Fruit fly (Drosophila melanogaster) whole organism, embryonic: ENCODE results near the gene CG4291.

Experiments
- Asciz ChIP-seq: fragments of 200-800 bp; sonication (Bioruptor generic); optimal IDR thresholded peaks from 2 replicates; lab custom pipeline; 2017; ENCODE audit warnings: missing biosample characterization, mild to moderate bottlenecking, missing genetic modification characterization, missing genetic modification reagents
- Bdp1 ChIP-seq: fragments of 200-800 bp; sonication (Bioruptor generic); optimal IDR thresholded peaks from 3 replicates; lab custom pipeline; 2016; ENCODE audit warnings: missing biosample characterization, missing genetic modification characterization
- CG10147 ChIP-seq: fragments of 200-800 bp; sonication (Bioruptor generic); optimal IDR thresholded peaks from 2 replicates; lab custom pipeline; 2019; ENCODE audit warnings: missing biosample characterization, mild to moderate bottlenecking, missing genetic modification characterization, moderate library complexity
- CG10462 ChIP-seq: fragments of 200-800 bp; sonication (Bioruptor generic); optimal IDR thresholded peaks from 2 replicates; lab custom pipeline; 2016; ENCODE audit warnings: missing biosample characterization, missing genetic modification characterization
- CG13775 ChIP-seq: fragments of 200-800 bp; sonication (Bioruptor generic); optimal IDR thresholded peaks from 3 replicates; lab custom pipeline; 2017; ENCODE audit warnings: missing biosample characterization, mild to moderate bottlenecking, missing genetic modification characterization
- CG14710 ChIP-seq: fragments of 200-800 bp; sonication (Bioruptor generic); optimal IDR thresholded peaks from 3 replicates; lab custom pipeline; 2019; ENCODE audit warnings: missing biosample characterization, mild to moderate bottlenecking, missing genetic modification characterization, moderate library complexity
- CG14860 ChIP-seq: fragments of 200-800 bp; sonication (Bioruptor generic); IDR thresholded peaks from 3 replicates; pipeline ENCODE4 v1.3.6; 2022; ENCODE audit warnings: missing biosample characterization, missing genetic modification characterization; ENCODE audit not compliant: partially characterized antibody
- CG1529 ChIP-seq: fragments of 200-800 bp; sonication (Bioruptor generic); optimal IDR thresholded peaks from 3 replicates; lab custom pipeline; 2018; ENCODE audit warnings: missing biosample characterization, missing genetic modification characterization
- CG17612 ChIP-seq: fragments of 200-800 bp; sonication (Bioruptor generic); IDR thresholded peaks from 2 replicates; pipeline ENCODE4 v1.3.6; 2022; ENCODE audit warnings: missing biosample characterization, missing genetic modification characterization
- CG17829 ChIP-seq: fragments of 200-800 bp; optimal IDR thresholded peaks from 2 replicates; lab custom pipeline; 2019; ENCODE audit warnings: missing biosample characterization, mild to moderate bottlenecking, missing genetic modification characterization, moderate library complexity
- CG17912 ChIP-seq: fragments of 200-800 bp; sonication (Bioruptor generic); optimal IDR thresholded peaks from 2 replicates; lab custom pipeline; 2018; ENCODE audit warnings: missing biosample characterization, mild to moderate bottlenecking, missing genetic modification characterization
- CG2889 ChIP-seq: fragments of 200-800 bp; sonication (Bioruptor generic); IDR thresholded peaks from 3 replicates; pipeline ENCODE4 v1.3.6; 2022; ENCODE audit warnings: missing biosample characterization, missing genetic modification characterization
- CG32532 ChIP-seq: fragments of 200-800 bp; sonication (Bioruptor generic); IDR thresholded peaks from 2 replicates; pipeline ENCODE4 v1.3.6; 2022; ENCODE audit warnings: missing biosample characterization, missing genetic modification characterization
- CG3281 ChIP-seq: fragments of 200-800 bp; sonication (Bioruptor generic); optimal IDR thresholded peaks from 3 replicates; lab custom pipeline; 2017; ENCODE audit warnings: missing biosample characterization, mild to moderate bottlenecking, missing genetic modification characterization
- CG3726 ChIP-seq: fragments of 200-800 bp; sonication (Bioruptor generic); IDR thresholded peaks from 3 replicates; pipeline ENCODE4, ENCODE4 v1.3.6; 2022; ENCODE audit warnings: missing biosample characterization, missing genetic modification characterization
- CG42726 ChIP-seq: fragments of 200-800 bp; sonication (Bioruptor generic); IDR thresholded peaks from 2 replicates; pipeline ENCODE4 v1.3.6; 2022; ENCODE audit warnings: missing biosample characterization, missing genetic modification characterization; ENCODE audit not compliant: partially characterized antibody
- CG4328 ChIP-seq: fragments of 200-800 bp; sonication (Bioruptor generic); optimal IDR thresholded peaks from 3 replicates; lab custom pipeline; 2017; ENCODE audit warnings: missing biosample characterization, missing genetic modification reagents, missing genetic modification characterization
- CG5180 ChIP-seq: fragments of 200-800 bp; sonication (Bioruptor generic); optimal IDR thresholded peaks from 3 replicates; lab custom pipeline; 2017; ENCODE audit warnings: missing biosample characterization, missing genetic modification characterization, mild to moderate bottlenecking, moderate library complexity, missing genetic modification reagents
- CG6683 ChIP-seq: fragments of 200-800 bp; sonication (Bioruptor generic); optimal IDR thresholded peaks from 2 replicates; lab custom pipeline; 2017; ENCODE audit warnings: missing biosample characterization, mild to moderate bottlenecking, missing genetic modification characterization, missing genetic modification reagents
- CG7372 ChIP-seq: fragments of 200-800 bp; sonication (Bioruptor generic); IDR thresholded peaks from 2 replicates; pipeline ENCODE4 v1.3.6; 2022; ENCODE audit warnings: missing biosample characterization, missing genetic modification characterization
- CG8281 ChIP-seq: fragments of 200-800 bp; sonication (Bioruptor generic); optimal IDR thresholded peaks from 2 replicates; lab custom pipeline; 2018; ENCODE audit warnings: missing biosample characterization, mild to moderate bottlenecking, missing genetic modification characterization, moderate library complexity
- CG8765 ChIP-seq: fragments of 200-800 bp; sonication (Bioruptor generic); IDR thresholded peaks from 2 replicates; pipeline ENCODE4 v1.3.6; 2022; ENCODE audit warnings: missing biosample characterization, missing genetic modification characterization
- Dek ChIP-seq: fragments of 200-800 bp; sonication (Bioruptor generic); optimal IDR thresholded peaks from 3 replicates; lab custom pipeline; 2019; ENCODE audit warnings: missing biosample characterization, mild to moderate bottlenecking, missing genetic modification characterization, moderate library complexity
- Dip3 ChIP-seq: fragments of 200-800 bp; sonication (Bioruptor generic); optimal IDR thresholded peaks from 3 replicates; lab custom pipeline; 2016; ENCODE audit warnings: missing biosample characterization, missing genetic modification characterization
- GATAe ChIP-seq: fragments of 200-800 bp; sonication (Bioruptor generic); conservative IDR thresholded peaks from 2 replicates; pipeline ENCODE4 v1.3.6; 2022; ENCODE audit warnings: missing biosample characterization, missing genetic modification characterization
- HLHmδ ChIP-seq: fragments of 200-800 bp; sonication (Bioruptor generic); optimal IDR thresholded peaks from 2 replicates; lab custom pipeline; 2018; ENCODE audit warnings: missing biosample characterization, mild to moderate bottlenecking, missing genetic modification characterization, moderate library complexity
- Hr78 ChIP-seq, 2 experiments: fragments of 200-800 bp in 1 of 2; fragments of >200 bp in 1 of 2; sonication (Bioruptor generic) in 1 of 2; optimal IDR thresholded peaks; 2 replicates each; lab custom pipeline; 2017 to 2019; ENCODE audit warnings: missing biosample characterization in 2 of 2, missing genetic modification characterization in 2 of 2, mild to moderate bottlenecking in 1 of 2, moderate library complexity in 1 of 2
- Lpt ChIP-seq: fragments of >200 bp; optimal IDR thresholded peaks from 2 replicates; lab custom pipeline; 2018; ENCODE audit warnings: missing biosample characterization, missing genetic modification characterization
- Myb ChIP-seq: fragments of 200-800 bp; sonication (Bioruptor generic); optimal IDR thresholded peaks from 2 replicates; lab custom pipeline; 2016; ENCODE audit warnings: missing biosample characterization, missing genetic modification characterization
- Nf-YC ChIP-seq: fragments of 200-800 bp; optimal IDR thresholded peaks from 3 replicates; lab custom pipeline; 2019; ENCODE audit warnings: missing biosample characterization, mild to moderate bottlenecking, missing genetic modification characterization, moderate library complexity
- NfI ChIP-seq: fragments of 200-800 bp; sonication (Bioruptor generic); optimal IDR thresholded peaks from 3 replicates; lab custom pipeline; 2018; ENCODE audit warnings: missing biosample characterization, mild to moderate bottlenecking, missing genetic modification characterization, moderate library complexity
- Oaz ChIP-seq: fragments of 200-800 bp; sonication (Bioruptor generic); IDR thresholded peaks from 2 replicates; pipeline ENCODE4 v1.3.6; 2022; ENCODE audit warnings: missing biosample characterization, missing genetic modification characterization
- ab ChIP-seq: fragments of 200-800 bp; sonication (Bioruptor generic); optimal IDR thresholded peaks from 2 replicates; lab custom pipeline; 2016; ENCODE audit warnings: missing biosample characterization, missing genetic modification characterization
- dan ChIP-seq: fragments of 200-800 bp; sonication (Bioruptor generic); IDR thresholded peaks from 2 replicates; pipeline ENCODE4 v1.3.6; 2022; ENCODE audit warnings: missing biosample characterization, missing genetic modification characterization
- dati ChIP-seq: fragments of 200-800 bp; sonication (Bioruptor generic); IDR thresholded peaks from 2 replicates; pipeline ENCODE4 v1.3.6; 2022; ENCODE audit warnings: missing biosample characterization, missing genetic modification characterization
- ewg ChIP-seq: fragments of 200-800 bp; sonication (Bioruptor generic); optimal IDR thresholded peaks from 3 replicates; lab custom pipeline; 2017; ENCODE audit warnings: mild to moderate bottlenecking, missing biosample characterization, missing genetic modification reagents, missing genetic modification characterization
- fd64A ChIP-seq: fragments of 200-800 bp; sonication (Bioruptor generic); optimal IDR thresholded peaks from 3 replicates; lab custom pipeline; 2018; ENCODE audit warnings: missing biosample characterization, mild to moderate bottlenecking, missing genetic modification characterization
- grn ChIP-seq: fragments of 200-800 bp; sonication (Bioruptor generic); optimal IDR thresholded peaks from 3 replicates; lab custom pipeline; 2017; ENCODE audit warnings: missing biosample characterization, missing genetic modification characterization
- gro ChIP-seq: fragments of 200-800 bp; sonication (Bioruptor generic); optimal IDR thresholded peaks from 2 replicates; lab custom pipeline; 2016; ENCODE audit warnings: missing biosample characterization, missing genetic modification characterization
- jing ChIP-seq: fragments of 200-800 bp; sonication (Bioruptor generic); optimal IDR thresholded peaks from 2 replicates; lab custom pipeline; 2018; ENCODE audit warnings: missing biosample characterization, mild to moderate bottlenecking, missing genetic modification characterization
- kah ChIP-seq: fragments of 200-800 bp; sonication (Bioruptor generic); optimal IDR thresholded peaks from 2 replicates; lab custom pipeline; 2018; ENCODE audit warnings: missing biosample characterization, mild to moderate bottlenecking, missing genetic modification characterization
- ken ChIP-seq: fragments of 200-800 bp; sonication (Bioruptor generic); IDR thresholded peaks from 3 replicates; pipeline ENCODE4 v1.3.6; 2022; ENCODE audit warnings: missing biosample characterization, missing genetic modification characterization
- pan ChIP-seq, 4 experiments: fragments of >200 bp in 3 of 4; fragments of 200-800 bp in 1 of 4; sonication (Bioruptor generic) in 1 of 4; optimal IDR thresholded peaks in 3 of 4; IDR thresholded peaks in 1 of 4; 2 replicates each; pipeline versions ENCODE4 v1.3.6 to Lab custom; 2017 to 2022; ENCODE audit warnings: missing biosample characterization in 2 of 4, missing genetic modification characterization in 2 of 4, mixed read lengths in 1 of 4
- sc ChIP-seq, 3 experiments: fragments of >200 bp in 2 of 3; fragments of 200-800 bp in 1 of 3; sonication (Bioruptor generic) in 1 of 3; optimal IDR thresholded peaks; 2 replicates in 2 of 3; 3 replicates in 1 of 3; lab custom pipeline; 2017; ENCODE audit warnings: mild to moderate bottlenecking in 1 of 3, missing biosample characterization in 1 of 3, missing genetic modification characterization in 1 of 3, missing genetic modification reagents in 1 of 3
- sr ChIP-seq: fragments of 200-800 bp; sonication (Bioruptor generic); IDR thresholded peaks from 3 replicates; pipeline ENCODE4 v1.3.6; 2022; ENCODE audit warnings: missing biosample characterization, missing genetic modification characterization
- stwl ChIP-seq: fragments of 200-800 bp; sonication (Bioruptor generic); optimal IDR thresholded peaks from 3 replicates; lab custom pipeline; 2018; ENCODE audit warnings: missing biosample characterization, mild to moderate bottlenecking, missing genetic modification characterization, moderate library complexity
- tap ChIP-seq: fragments of 200-800 bp; optimal IDR thresholded peaks from 3 replicates; lab custom pipeline; 2019; ENCODE audit warnings: missing biosample characterization, mild to moderate bottlenecking, missing genetic modification characterization, moderate library complexity
- usp ChIP-seq: fragments of >200 bp; optimal IDR thresholded peaks from 2 replicates; lab custom pipeline; 2017; ENCODE audit warnings: missing biosample characterization, missing genetic modification characterization
- wdn ChIP-seq: fragments of 200-800 bp; sonication (Bioruptor generic); IDR thresholded peaks from 2 replicates; pipeline ENCODE4 v1.3.6; 2022; ENCODE audit warnings: missing biosample characterization, missing genetic modification characterization
- wor ChIP-seq: fragments of 200-800 bp; sonication (Bioruptor generic); IDR thresholded peaks from 2 replicates; pipeline ENCODE4 v1.3.6; 2022; ENCODE audit warnings: missing biosample characterization, missing genetic modification characterization
- z ChIP-seq: fragments of 200-800 bp; sonication (Bioruptor generic); IDR thresholded peaks from 3 replicates; pipeline ENCODE4 v1.3.6; 2022; ENCODE audit warnings: missing biosample characterization, missing genetic modification characterization

Gene CG4291

DNA sequence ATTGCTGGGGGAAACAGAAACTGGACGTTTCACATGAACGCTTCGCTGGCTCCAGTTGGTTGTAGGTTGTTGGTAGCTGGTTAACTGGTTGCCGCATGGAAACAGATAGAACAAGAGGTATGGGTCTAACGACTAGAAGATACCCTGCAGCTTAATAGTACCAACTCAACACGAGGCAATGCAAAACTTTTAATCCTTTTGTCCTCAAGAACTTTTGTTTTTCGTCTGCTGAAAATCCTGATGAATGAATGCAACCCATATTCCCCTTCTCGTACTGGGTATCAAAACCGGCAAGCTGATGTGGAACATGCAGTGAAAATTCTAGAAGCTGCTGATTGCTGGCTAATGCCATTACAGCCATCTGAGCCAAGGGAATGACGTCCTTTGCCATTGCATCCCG, 14.5 kb downstream of the CG4291 start (continued):
- TF ChIP-seq stwl (tag; lab: Kevin White, UChicago) (no peak), tap (no peak), CG10147 (GFP tag; lab: Kevin White, UChicago) (no peak), Lpt (no peak), Dip3 (GFP tag; lab: Kevin White, UChicago) (peak; percentile 28), Nf-YC (no peak), CG2889 (0 out of 3 replicates have a peak, but pooled peaks have one; percentile 34), CG13775 (no peak), fd64A (GFP tag; lab: Kevin White, UChicago) (no peak), CG3726 (GFP tag; lab: Robert Waterston, UW) (no peak), wdn (GFP tag; lab: Robert Waterston, UW) (no peak), Hr78 (GFP tag; optimal IDR thresholded peaks at IDR 0.05; lab: Kevin White, UChicago) (no peak), CG3281 (GFP tag; lab: Kevin White, UChicago) (no peak), CG6683 (GFP tag; lab: Kevin White, UChicago) (no peak), wor (GFP tag; lab: Robert Waterston, UW) (no peak), CG17912 (GFP tag; lab: Kevin White, UChicago) (no peak), CG17829 (tag; lab: Kevin White, UChicago) (no peak), pan (optimal IDR thresholded peaks at IDR 0.05; lab: Kevin White, UChicago) (no peak), pan (GFP tag; optimal IDR thresholded peaks at IDR 0.05 in 1 of 2, IDR thresholded peaks at IDR 0.05 in 1 of 2) (no peak), CG32532 (GFP tag; lab: Robert Waterston, UW) (no peak), NfI (GFP tag; lab: Kevin White, UChicago) (no peak), Bdp1 (GFP tag; lab: Kevin White, UChicago) (peak; percentile 26), dan (no peak), z (no peak), gro (GFP tag; lab: Kevin White, UChicago) (no peak), HLHmδ (GFP tag; lab: Kevin White, UChicago) (no peak), CG17612 (no peak), Dek (tag; lab: Kevin White, UChicago) (no peak), jing (GFP tag; lab: Kevin White, UChicago) (no peak), ken (GFP tag; lab: Robert Waterston, UW) (no peak), grn (GFP tag; lab: Kevin White, UChicago) (no peak), usp (no peak), CG14710 (tag; lab: Kevin White, UChicago) (no peak), GATAe (GFP tag; lab: Robert Waterston, UW) (no peak), CG4328 (no peak), CG7372 (GFP tag; lab: Robert Waterston, UW) (no peak), ab (GFP tag; lab: Kevin White, UChicago) (no peak), CG1529 (GFP tag; lab: Kevin White, UChicago) (no peak), CG10462 (GFP tag; lab: Kevin White, UChicago) (no peak), kah (GFP tag; lab: Kevin White, UChicago) (no peak), CG5180 (GFP tag; lab: Kevin White, UChicago) (no peak), CG8765 (no peak), CG14860 (no peak), dati (GFP tag; lab: Robert Waterston, UW) (no peak), sc (optimal IDR thresholded peaks at IDR 0.05; lab: Kevin White, UChicago) (no peak), sc (GFP tag; optimal IDR thresholded peaks at IDR 0.05; lab: Kevin White, UChicago) (peak; percentile 58), Asciz (no peak), ewg (GFP tag; lab: Kevin White, UChicago) (no peak), Myb (GFP tag; lab: Kevin White, UChicago) (no peak), sr (GFP tag; lab: Robert Waterston, UW) (no peak), CG8281 (no peak), CG42726 (no peak), Oaz (GFP tag; lab: Robert Waterston, UW) (0 out of 2 replicates have a peak, but pooled peaks have one; percentile 15)
